Fruit fly (Drosophila melanogaster) whole organism, pupa: Measurements from ENCODE around the gene CG15739.
A peak's percentile ranks its signal among the peaks of the same experiment; 100 is the strongest.

Experiments used
- CG12605 ChIP-seq: fragments of 200-800 bp; sonication (Bioruptor generic); IDR thresholded peaks from 2 replicates; pipeline ENCODE4 v1.3.6; 2022; ENCODE audit warnings: missing biosample characterization, missing genetic modification characterization
- CG15710 ChIP-seq: fragments of 200-800 bp; sonication (Bioruptor generic); optimal IDR thresholded peaks from 2 replicates; lab custom pipeline; 2018; ENCODE audit warnings: missing biosample characterization, mild to moderate bottlenecking, missing genetic modification characterization, moderate library complexity
- CG8301 ChIP-seq: fragments of 200-800 bp; sonication (Bioruptor generic); optimal IDR thresholded peaks from 2 replicates; lab custom pipeline; 2018; ENCODE audit warnings: missing biosample characterization, mild to moderate bottlenecking, missing genetic modification characterization
- rn ChIP-seq: fragments of 200-800 bp; sonication (Bioruptor generic); IDR thresholded peaks from 2 replicates; pipeline ENCODE4 v1.3.6; 2022; ENCODE audit warnings: missing biosample characterization, missing genetic modification characterization

dm6 chrX:11924562-11924961, 51.4 kb downstream of the CG15739 start, which contains the start of gene Sclp:
- TF ChIP-seq CG15710 (no peak), rn (no peak), CG8301 (tag; lab: Kevin White, UChicago) (peak; percentile 2), CG12605 (GFP tag; lab: Robert Waterston, UW) (no peak)
